Worm (Caenorhabditis elegans) whole organism, L4/young adult: ENCODE measurements around the gene srbc-66.

Source experiments
- W03F9.2 ChIP-seq: fragments of 150-350 bp; optimal IDR thresholded peaks from 2 replicates; lab custom pipeline; 2014; ENCODE audit warnings: missing biosample characterization, missing genetic modification characterization
- dao-5 ChIP-seq: sonication (generic microtip); optimal IDR thresholded peaks from 2 replicates; lab custom pipeline; 2016; ENCODE audit warnings: missing genotype, missing genetic modification characterization, moderate library complexity, missing compliant biosample characterization
- him-1 ChIP-seq: sonication (generic microtip); optimal IDR thresholded peaks from 2 replicates; lab custom pipeline; 2016; ENCODE audit warnings: missing genotype, missing genetic modification reagents, missing genetic modification characterization, missing compliant biosample characterization

DNA sequence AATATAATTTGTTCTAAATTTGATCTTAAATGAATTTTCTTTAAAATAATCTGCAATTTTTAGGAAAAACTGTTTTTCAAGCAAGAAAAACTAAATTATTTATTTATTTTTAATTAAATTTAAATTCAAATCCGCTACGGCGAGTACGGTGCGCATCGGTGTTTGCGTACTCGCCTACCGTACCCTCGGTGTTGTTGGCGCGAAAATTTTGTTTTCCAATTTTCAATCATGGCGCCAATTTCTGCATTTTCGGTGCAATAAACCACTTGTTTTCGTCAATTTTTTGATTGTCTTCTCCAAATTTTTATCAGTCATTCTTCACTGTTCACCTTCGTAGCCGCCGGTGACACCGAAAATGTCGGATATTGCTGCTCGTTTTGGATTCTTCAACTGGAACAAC is 48.3 kb downstream of the srbc-66 start, which contains the start of gene pygl-1:
- TF ChIP-seq dao-5 (no peak), him-1 (tag; lab: Kevin White, UChicago) (no peak), W03F9.2 (tag; lab: Kevin White, UChicago) (peak; percentile 2)
